Worm (Caenorhabditis elegans) whole organism, late embryonic: Measurements from ENCODE around the gene EGAP9.3.

ENCODE experiments used
- C08G9.2 ChIP-seq: sonication (generic microtip); optimal IDR thresholded peaks from 2 replicates; lab custom pipeline; 2016; ENCODE audit warnings: mild to moderate bottlenecking, missing genetic modification characterization, moderate library complexity, missing compliant biosample characterization
- T23F11.4 ChIP-seq: fragments of 200-800 bp; sonication (Bioruptor generic); optimal IDR thresholded peaks from 2 replicates; lab custom pipeline; 2018; ENCODE audit warnings: mild to moderate bottlenecking, missing genetic modification characterization, missing compliant biosample characterization
- dve-1 ChIP-seq: sonication (generic microtip); optimal IDR thresholded peaks from 2 replicates; lab custom pipeline; 2017; ENCODE audit warnings: antibody characterized with exemption, mild to moderate bottlenecking, missing genetic modification characterization, missing compliant biosample characterization
- fkh-10 ChIP-seq: fragments of 150-350 bp; optimal IDR thresholded peaks from 2 replicates; lab custom pipeline; 2014; ENCODE audit warnings: missing biosample characterization, missing genetic modification reagents, missing genetic modification characterization
- hlh-15 ChIP-seq: sonication (generic microtip); optimal IDR thresholded peaks from 2 replicates; lab custom pipeline; 2016; ENCODE audit warnings: missing genetic modification characterization, missing compliant biosample characterization
- hlh-6 ChIP-seq: sonication (generic microtip); optimal IDR thresholded peaks from 2 replicates; lab custom pipeline; 2016; ENCODE audit warnings: missing genotype, missing genetic modification characterization, missing compliant biosample characterization
- lin-11 ChIP-seq: fragments of 200-800 bp; sonication (Bioruptor generic); optimal IDR thresholded peaks from 2 replicates; lab custom pipeline; 2018; ENCODE audit warnings: mild to moderate bottlenecking, missing genetic modification characterization, missing compliant biosample characterization
- pag-3 ChIP-seq: sonication (generic microtip); optimal IDR thresholded peaks from 2 replicates; lab custom pipeline; 2016; ENCODE audit warnings: missing compliant biosample characterization, missing genetic modification characterization, borderline replicate concordance
- tbx-2 ChIP-seq: sonication (generic microtip); optimal IDR thresholded peaks from 2 replicates; lab custom pipeline; 2016; ENCODE audit warnings: missing genetic modification characterization, missing compliant biosample characterization

ce11 chrV:6565851-6566386 lies 14.0 kb downstream of the EGAP9.3 start, which contains the start of gene K04A8.1:
- TF ChIP-seq C08G9.2 (no peak), lin-11 (no peak), tbx-2 (tag; lab: Kevin White, UChicago) (no peak), T23F11.4 (GFP tag; lab: Kevin White, UChicago) (no peak), fkh-10 (no peak), hlh-15 (tag; lab: Kevin White, UChicago) (no peak), pag-3 (tag; lab: Kevin White, UChicago) (no peak), dve-1 (tag; lab: Kevin White, UChicago) (no peak), hlh-6 (tag; lab: Kevin White, UChicago) (no peak)
